Fruit fly (Drosophila melanogaster): Measurements from ENCODE around the gene CG32512.

The CG32512 gene

dm6 chrX:21053849-21054581, 13.3 kb downstream of the CG32512 start, which contains the start of the genes Stt3A and bves (continued):
- peak; percentile 99 for TF ChIP-seq CG2678 (tag; optimal IDR thresholded peaks at IDR 0.05)
- TF ChIP-seq Ptx1 (GFP tag; IDR thresholded peaks at IDR 0.05), result peak; percentile 97
- TF ChIP-seq zen2 (GFP tag; IDR thresholded peaks at IDR 0.05; ENCODE audit: partially characterized antibody), result peak; percentile 42; the same call in 1 of the 3 replicates
- peak; percentile 98 for TF ChIP-seq CG11723 (GFP tag; optimal IDR thresholded peaks at IDR 0.05)
- peak; percentile 97 for TF ChIP-seq CG8944 (GFP tag; optimal IDR thresholded peaks at IDR 0.05)
- TF ChIP-seq ara (GFP tag; IDR thresholded peaks at IDR 0.05), result peak; percentile 99
- peak; percentile 97 for TF ChIP-seq corto (GFP tag; optimal IDR thresholded peaks at IDR 0.05)
- peak; percentile 97 for TF ChIP-seq nerfin-1 (tag; optimal IDR thresholded peaks at IDR 0.05)
- TF ChIP-seq CG13287 (GFP tag; IDR thresholded peaks at IDR 0.05; ENCODE audit: partially characterized antibody), result peak; percentile 79
- peak; percentile 98 for TF ChIP-seq Meics (GFP tag; optimal IDR thresholded peaks at IDR 0.05)
- TF ChIP-seq cas (GFP tag; IDR thresholded peaks at IDR 0.05), result peak; percentile 93
- TF ChIP-seq CG16863 (GFP tag; optimal IDR thresholded peaks at IDR 0.05), result peak; percentile 98
- TF ChIP-seq CG10366 (GFP tag; IDR thresholded peaks at IDR 0.05), result peak; percentile 97
- peak; percentile 99 for TF ChIP-seq gem (tag; optimal IDR thresholded peaks at IDR 0.05)
- peak; percentile 95 for TF ChIP-seq fd3F (GFP tag; optimal IDR thresholded peaks at IDR 0.05)
- no peak for TF ChIP-seq hkb (optimal IDR thresholded peaks at IDR 0.05)
- TF ChIP-seq hkb (GFP tag; IDR thresholded peaks at IDR 0.05), result peak; percentile 99
- TF ChIP-seq tio (GFP tag; optimal IDR thresholded peaks at IDR 0.05), result peak; percentile 94
- peak; percentile 93 for TF ChIP-seq GATAe (GFP tag; conservative IDR thresholded peaks at IDR 0.05)
- peak; percentile 97 for TF ChIP-seq Hr3 (GFP tag; optimal IDR thresholded peaks at IDR 0.05)
- TF ChIP-seq CG13123 (GFP tag; optimal IDR thresholded peaks at IDR 0.05), result peak; percentile 96
- peak; percentile 99 for TF ChIP-seq CG4282 (GFP tag; optimal IDR thresholded peaks at IDR 0.05)
- TF ChIP-seq unc-4 (GFP tag; IDR thresholded peaks at IDR 0.05; ENCODE audit: partially characterized antibody), result peak; percentile 49
- TF ChIP-seq CG10979 (tag; optimal IDR thresholded peaks at IDR 0.05), result peak; percentile 99
- peak; percentile 71 for TF ChIP-seq Bgb (GFP tag; IDR thresholded peaks at IDR 0.05; ENCODE audit: partially characterized antibody)
- peak; percentile 92 for TF ChIP-seq Neu2 (GFP tag; optimal IDR thresholded peaks at IDR 0.05; ENCODE audit: borderline replicate concordance)
- TF ChIP-seq wor (GFP tag; IDR thresholded peaks at IDR 0.05), result peak; percentile 96
- TF ChIP-seq ttk (GFP tag; IDR thresholded peaks at IDR 0.05), result peak; percentile 95
- peak; percentile 98 for TF ChIP-seq Atf-2 (GFP tag; optimal IDR thresholded peaks at IDR 0.05)
- peak; percentile 66 for TF ChIP-seq CG3995 (GFP tag; optimal IDR thresholded peaks at IDR 0.05)
- TF ChIP-seq HLH3B (GFP tag; IDR thresholded peaks at IDR 0.05), result peak; percentile 98
- TF ChIP-seq ems (GFP tag; optimal IDR thresholded peaks at IDR 0.05), result peak; percentile 99
- TF ChIP-seq Myb (GFP tag; optimal IDR thresholded peaks at IDR 0.05), result peak; percentile 90
- peak; percentile 94 for TF ChIP-seq Aef1 (GFP tag; IDR thresholded peaks at IDR 0.05)
- TF ChIP-seq CG11085 (GFP tag; IDR thresholded peaks at IDR 0.05), result peak; percentile 89
- peak; percentile 99 for TF ChIP-seq zfh1 (GFP tag; IDR thresholded peaks at IDR 0.05)
- peak; percentile 98 for TF ChIP-seq Spps (tag; optimal IDR thresholded peaks at IDR 0.05)
- peak; percentile 67 for TF ChIP-seq Dref (GFP tag; IDR thresholded peaks at IDR 0.05)
- peak; percentile 96 for TF ChIP-seq bowl (GFP tag; IDR thresholded peaks at IDR 0.05)
- peak; percentile 98 for TF ChIP-seq pum (GFP tag; optimal IDR thresholded peaks at IDR 0.05)
- TF ChIP-seq Adf1 (GFP tag; IDR thresholded peaks at IDR 0.05), result peak; percentile 86
- peak; percentile 99 for TF ChIP-seq CG17829 (tag; optimal IDR thresholded peaks at IDR 0.05)
- TF ChIP-seq CrebB (tag; optimal IDR thresholded peaks at IDR 0.05), result peak; percentile 99
- peak; percentile 99 for TF ChIP-seq dmrt99B (tag; optimal IDR thresholded peaks at IDR 0.05)
- TF ChIP-seq bbx (GFP tag; IDR thresholded peaks at IDR 0.05; ENCODE audit: partially characterized antibody), result peak; percentile 32; the same call in 1 of the 2 replicates
- peak; percentile 90 for TF ChIP-seq Hey (tag; optimal IDR thresholded peaks at IDR 0.05)
- TF ChIP-seq ro (GFP tag; IDR thresholded peaks at IDR 0.05), result peak; percentile 92
- TF ChIP-seq mld (GFP tag; IDR thresholded peaks at IDR 0.05; ENCODE audit: partially characterized antibody), result peak; percentile 52; the same call in 2 of the 3 replicates
- TF ChIP-seq fru (optimal IDR thresholded peaks at IDR 0.05), result no peak
- peak; percentile 97 for TF ChIP-seq lmd (GFP tag; IDR thresholded peaks at IDR 0.05)

Measured in whole organism, embryonic.